Worm (Caenorhabditis elegans): ENCODE results near the gene prp-38.

ce11 chrV:10811763-10812162 lies 5.9 kb upstream of the prp-38 start, which contains the start of gene C29A12.22:
- TF ChIP-seq ceh-45 (GFP tag; IDR thresholded peaks at IDR 0.05) (no peak), dve-1 (tag; optimal IDR thresholded peaks at IDR 0.05) (no peak), pha-4 (tag; optimal IDR thresholded peaks at IDR 0.05) (no peak), che-1 (tag; optimal IDR thresholded peaks at IDR 0.05) (no peak), pqm-1 (tag; optimal IDR thresholded peaks at IDR 0.05) (no peak), ttx-3 (tag; optimal IDR thresholded peaks at IDR 0.05) (no peak), K09A11.1 (tag; optimal IDR thresholded peaks at IDR 0.05; ENCODE audit: insufficient read depth) (no peak), sdc-2 (tag; optimal IDR thresholded peaks at IDR 0.05) (no peak), dmd-4 (tag; optimal IDR thresholded peaks at IDR 0.05; ENCODE audit: borderline replicate concordance) (no peak), nfya-1 (tag; optimal IDR thresholded peaks at IDR 0.05) (no peak), sox-4 (tag; optimal IDR thresholded peaks at IDR 0.05) (no peak), pag-3 (tag; optimal IDR thresholded peaks at IDR 0.05; ENCODE audit: borderline replicate concordance) (no peak), fkh-10 (GFP tag; optimal IDR thresholded peaks at IDR 0.05) (no peak), ceh-22 (tag; optimal IDR thresholded peaks at IDR 0.05) (no peak)
